Fruit fly (Drosophila melanogaster): ENCODE results near the gene Hsc70-2.

The Hsc70-2 gene

dm6 chr3R:12998234-12998591 is 46.3 kb upstream of the Hsc70-2 start:
- no peak for TF ChIP-seq OdsH (GFP tag; optimal IDR thresholded peaks at IDR 0.05)
- TF ChIP-seq foxo (GFP tag; optimal IDR thresholded peaks at IDR 0.05) = no peak
- no peak for TF ChIP-seq Vsx2 (GFP tag; optimal IDR thresholded peaks at IDR 0.05; ENCODE audit: partially characterized antibody)
- no peak for TF ChIP-seq CG9705 (GFP tag; optimal IDR thresholded peaks at IDR 0.05)

DNA sequence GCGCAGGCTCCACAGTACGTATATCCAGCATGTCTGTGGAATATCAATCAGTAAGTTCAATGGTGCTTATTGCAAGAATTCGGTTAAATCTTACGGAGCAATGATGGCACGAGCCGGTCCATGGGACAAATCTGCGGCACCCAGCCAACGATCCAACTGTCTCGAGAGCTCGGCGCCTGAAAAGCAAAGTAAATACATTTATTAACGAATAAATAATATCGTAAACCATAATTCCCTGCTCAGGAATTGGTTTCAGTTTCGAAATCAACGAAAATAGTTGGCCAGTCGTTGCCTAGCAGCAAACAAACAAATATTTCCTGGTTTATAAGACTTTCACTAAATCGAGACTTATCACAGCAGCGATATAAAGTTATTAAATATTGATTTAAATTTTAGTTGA is 35.0 kb upstream of the Hsc70-2 start, which contains the start of gene CG11656:
CG11656 (plus strand) TSS at position 301 of the 400 bp plus-strand sequence.
- TF ChIP-seq Abd-B (GFP tag; optimal IDR thresholded peaks at IDR 0.05) (no peak), br (GFP tag; optimal IDR thresholded peaks at IDR 0.05) (no peak), Sp1 (GFP tag; optimal IDR thresholded peaks at IDR 0.05) (no peak), Hr83 (GFP tag; optimal IDR thresholded peaks at IDR 0.05; ENCODE audit: poor library complexity, severe bottlenecking) (no peak), Hr78 (GFP tag; optimal IDR thresholded peaks at IDR 0.05) (no peak), foxo (GFP tag; optimal IDR thresholded peaks at IDR 0.05) (no peak), lola (GFP tag; optimal IDR thresholded peaks at IDR 0.05) (no peak), ey (GFP tag; optimal IDR thresholded peaks at IDR 0.05) (no peak), Hnf4 (GFP tag; optimal IDR thresholded peaks at IDR 0.05) (no peak), sv (GFP tag; optimal IDR thresholded peaks at IDR 0.05) (no peak), CG32264 (GFP tag; optimal IDR thresholded peaks at IDR 0.05) (no peak)

- TF ChIP-seq Dif (GFP tag; optimal IDR thresholded peaks at IDR 0.05; ENCODE audit: partially characterized antibody) = peak; percentile 4
- no peak for TF ChIP-seq Hnf4 (GFP tag; optimal IDR thresholded peaks at IDR 0.05)
- peak; percentile 45 for TF ChIP-seq N (GFP tag; optimal IDR thresholded peaks at IDR 0.05)
- no peak for TF ChIP-seq Jra (GFP tag; optimal IDR thresholded peaks at IDR 0.05)
- no peak for TF ChIP-seq Rel (GFP tag; optimal IDR thresholded peaks at IDR 0.05)
- TF ChIP-seq Rel (tag; optimal IDR thresholded peaks at IDR 0.05) = no peak
- TF ChIP-seq dl (GFP tag; optimal IDR thresholded peaks at IDR 0.05; ENCODE audit: insufficient read depth in 1 of 2, partially characterized antibody in 2 of 2) = no peak
- TF ChIP-seq fru (GFP tag; optimal IDR thresholded peaks at IDR 0.05) = peak; percentile 88
Observed at dm6 chr3R:13010905-13011620, 33.5 kb upstream of the Hsc70-2 start, which contains the start of gene CG8031. TSS of gene CG8031 (minus strand) at chr3R:13011310.

DNA sequence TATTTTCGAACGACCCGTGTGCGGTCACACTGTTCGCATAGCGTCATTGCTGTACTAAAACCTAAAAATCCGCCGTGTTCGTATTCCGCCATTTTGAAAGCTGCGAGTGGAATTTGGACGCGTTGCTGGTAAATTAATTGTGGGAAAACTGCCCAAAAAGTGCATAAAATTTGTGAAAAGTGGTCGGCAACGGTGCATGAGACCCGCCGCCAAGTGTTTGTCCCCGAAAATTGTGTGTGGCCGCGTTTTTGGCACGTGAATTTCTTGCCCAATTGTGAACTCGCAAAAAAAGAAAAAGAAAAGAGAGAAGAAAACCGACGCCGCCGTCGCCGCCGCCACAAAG is 33.0 kb upstream of the Hsc70-2 start, which contains the start of gene CtBP:
CtBP (plus strand) TSS at position 29 of the 343 bp plus-strand sequence.
- no peak for TF ChIP-seq h (GFP tag; optimal IDR thresholded peaks at IDR 0.05)
- no peak for TF ChIP-seq Rel (GFP tag; optimal IDR thresholded peaks at IDR 0.05)
- peak; percentile 8 for TF ChIP-seq Rel (tag; optimal IDR thresholded peaks at IDR 0.05)

- no peak for TF ChIP-seq lola (GFP tag; optimal IDR thresholded peaks at IDR 0.05)
- TF ChIP-seq tai (GFP tag; optimal IDR thresholded peaks at IDR 0.05) = no peak
- TF ChIP-seq GATAd (GFP tag; optimal IDR thresholded peaks at IDR 0.05) = no peak
- TF ChIP-seq dmrt93B (GFP tag; optimal IDR thresholded peaks at IDR 0.05) = no peak
- TF ChIP-seq Abd-B (GFP tag; optimal IDR thresholded peaks at IDR 0.05) = no peak
- peak; percentile 61 for TF ChIP-seq HLH106 (tag; optimal IDR thresholded peaks at IDR 0.05)
- peak; percentile 78 for TF ChIP-seq Hr83 (GFP tag; optimal IDR thresholded peaks at IDR 0.05; ENCODE audit: poor library complexity, severe bottlenecking)
- TF ChIP-seq usp (GFP tag; optimal IDR thresholded peaks at IDR 0.05) = no peak
- no peak for TF ChIP-seq Dfd (GFP tag; optimal IDR thresholded peaks at IDR 0.05)
- no peak for TF ChIP-seq Myc (optimal IDR thresholded peaks at IDR 0.05)
- TF ChIP-seq Dif (GFP tag; optimal IDR thresholded peaks at IDR 0.05; ENCODE audit: partially characterized antibody) = peak; percentile 41
- no peak for TF ChIP-seq sage (GFP tag; optimal IDR thresholded peaks at IDR 0.05)
- peak; percentile 7 for TF ChIP-seq CG9705 (GFP tag; optimal IDR thresholded peaks at IDR 0.05)
- TF ChIP-seq N (GFP tag; optimal IDR thresholded peaks at IDR 0.05) = peak; percentile 72
- TF ChIP-seq foxo (GFP tag; optimal IDR thresholded peaks at IDR 0.05) = peak; percentile 64 to 83
- no peak for TF ChIP-seq dl (GFP tag; optimal IDR thresholded peaks at IDR 0.05; ENCODE audit: insufficient read depth in 1 of 2, partially characterized antibody in 2 of 2)
- TF ChIP-seq brk (GFP tag; optimal IDR thresholded peaks at IDR 0.05) = no peak
- TF ChIP-seq h (GFP tag; optimal IDR thresholded peaks at IDR 0.05) = peak; percentile 85
- TF ChIP-seq Hr78 (GFP tag; optimal IDR thresholded peaks at IDR 0.05) = no peak
- no peak for TF ChIP-seq Rel (GFP tag; optimal IDR thresholded peaks at IDR 0.05)
- TF ChIP-seq Rel (tag; optimal IDR thresholded peaks at IDR 0.05) = peak; percentile 60
- no peak for TF ChIP-seq Mio (GFP tag; optimal IDR thresholded peaks at IDR 0.05)
- TF ChIP-seq jim (GFP tag; optimal IDR thresholded peaks at IDR 0.05) = peak; percentile 11
- TF ChIP-seq fru (GFP tag; optimal IDR thresholded peaks at IDR 0.05) = peak; percentile 83
- peak; percentile 80 for TF ChIP-seq rgr (GFP tag; optimal IDR thresholded peaks at IDR 0.05)
- TF ChIP-seq CG32264 (GFP tag; optimal IDR thresholded peaks at IDR 0.05) = peak; percentile 21
- TF ChIP-seq ey (GFP tag; optimal IDR thresholded peaks at IDR 0.05) = peak; percentile 82
- TF ChIP-seq psq (GFP tag; optimal IDR thresholded peaks at IDR 0.05) = peak; percentile 75
- no peak for TF ChIP-seq Hnf4 (GFP tag; optimal IDR thresholded peaks at IDR 0.05)
- peak; percentile 60 for TF ChIP-seq Sp1 (GFP tag; optimal IDR thresholded peaks at IDR 0.05)
- peak; percentile 49 for TF ChIP-seq Jra (GFP tag; optimal IDR thresholded peaks at IDR 0.05)
- no peak for TF ChIP-seq CrebA (GFP tag; optimal IDR thresholded peaks at IDR 0.05; ENCODE audit: borderline replicate concordance)
- TF ChIP-seq OdsH (GFP tag; optimal IDR thresholded peaks at IDR 0.05) = peak; percentile 64
- no peak for TF ChIP-seq dsf (GFP tag; optimal IDR thresholded peaks at IDR 0.05; ENCODE audit: borderline replicate concordance)
- TF ChIP-seq pan (optimal IDR thresholded peaks at IDR 0.05) = no peak
- TF ChIP-seq Vsx2 (GFP tag; optimal IDR thresholded peaks at IDR 0.05; ENCODE audit: partially characterized antibody) = no peak
Observed at dm6 chr3R:13012351-13012750, 32.2 kb upstream of the Hsc70-2 start.

Data from whole organism, wandering third instar larva.